Worm (Caenorhabditis elegans): ENCODE measurements around the gene twk-14.

twk-14 gene

DNA sequence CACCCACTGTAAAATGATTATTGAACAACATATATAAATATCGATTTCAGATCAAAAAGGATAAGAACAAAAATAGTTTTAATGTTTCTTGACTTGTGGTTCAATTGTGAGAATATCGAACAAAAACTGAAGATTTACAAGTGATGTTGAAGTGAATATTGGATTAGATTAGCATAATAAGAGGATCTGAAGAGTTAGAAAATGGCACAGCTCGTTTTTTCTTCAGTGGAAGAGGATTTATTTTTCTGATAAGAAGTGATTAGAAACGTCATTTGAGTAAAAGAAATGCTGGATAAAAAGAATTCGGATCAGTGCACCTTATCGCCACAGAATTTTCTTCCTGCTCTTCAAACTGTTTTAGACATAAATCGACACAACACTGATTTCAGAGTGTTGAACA lies at the start of gene twk-14:
Gene twk-14 (minus strand): TSS at position 8 of the 400 bp plus-strand sequence.
- no peak for TF ChIP-seq ceh-40 (GFP tag; IDR thresholded peaks at IDR 0.05)
- TF ChIP-seq repo-1 (tag; optimal IDR thresholded peaks at IDR 0.05), result no peak
- TF ChIP-seq cebp-1 (GFP tag; IDR thresholded peaks at IDR 0.05), result no peak
- TF ChIP-seq cebp-1 (tag; optimal IDR thresholded peaks at IDR 0.05), result no peak
- no peak for TF ChIP-seq madf-6 (GFP tag; IDR thresholded peaks at IDR 0.05)
- no peak for TF ChIP-seq nhr-80 (tag; optimal IDR thresholded peaks at IDR 0.05)
- no peak for TF ChIP-seq F33H1.4 (GFP tag; IDR thresholded peaks at IDR 0.05)
- TF ChIP-seq attf-5 (GFP tag; optimal IDR thresholded peaks at IDR 0.05), result no peak
- TF ChIP-seq hmg-1.2 (GFP tag; IDR thresholded peaks at IDR 0.05), result no peak

- TF ChIP-seq ets-4 (GFP tag; optimal IDR thresholded peaks at IDR 0.05), result no peak
- no peak for TF ChIP-seq snpc-3.4 (tag; optimal IDR thresholded peaks at IDR 0.05)
- TF ChIP-seq B0336.3 (GFP tag; IDR thresholded peaks at IDR 0.05), result no peak
- TF ChIP-seq F57A8.1 (GFP tag; optimal IDR thresholded peaks at IDR 0.05), result no peak
- no peak for TF ChIP-seq akir-1 (GFP tag; optimal IDR thresholded peaks at IDR 0.05)
- no peak for TF ChIP-seq nhr-90 (tag; optimal IDR thresholded peaks at IDR 0.05)
- TF ChIP-seq ztf-18 (tag; optimal IDR thresholded peaks at IDR 0.05), result no peak
- TF ChIP-seq lsl-1 (GFP tag; optimal IDR thresholded peaks at IDR 0.05), result no peak
- no peak for TF ChIP-seq efl-1 (GFP tag; optimal IDR thresholded peaks at IDR 0.05)
- no peak for TF ChIP-seq ztf-26 (tag; optimal IDR thresholded peaks at IDR 0.05)
- no peak for TF ChIP-seq cebp-2 (GFP tag; IDR thresholded peaks at IDR 0.05)
- no peak for TF ChIP-seq tbp1 (GFP tag; optimal IDR thresholded peaks at IDR 0.05)
- no peak for TF ChIP-seq him-1 (tag; optimal IDR thresholded peaks at IDR 0.05)
- no peak for TF ChIP-seq ztf-25 (GFP tag; IDR thresholded peaks at IDR 0.05)
- no peak for TF ChIP-seq bed-2 (GFP tag; IDR thresholded peaks at IDR 0.05)
- no peak for TF ChIP-seq nhr-179 (tag; optimal IDR thresholded peaks at IDR 0.05)
- TF ChIP-seq hmg-20 (GFP tag; IDR thresholded peaks at IDR 0.05), result no peak
- no peak for TF ChIP-seq F10E7.11 (tag; optimal IDR thresholded peaks at IDR 0.05)
- TF ChIP-seq fkh-3 (tag; optimal IDR thresholded peaks at IDR 0.05), result no peak
Observed at ce11 chrV:12443754-12444153, 48.2 kb upstream of the twk-14 start, which contains the start of gene pals-39. pals-39 (minus strand) TSS chrV:12443854.

- TF ChIP-seq egl-44 (GFP tag; IDR thresholded peaks at IDR 0.05) (no peak), Y79H2A.3 (GFP tag; conservative IDR thresholded peaks at IDR 0.05) (no peak), hlh-26 (GFP tag; conservative IDR thresholded peaks at IDR 0.05) (no peak), F22D6.2 (tag; optimal IDR thresholded peaks at IDR 0.05) (no peak), snpc-4 (GFP tag; optimal IDR thresholded peaks at IDR 0.05) (no peak), snpc-4 (tag; optimal IDR thresholded peaks at IDR 0.05) (no peak), F23B12.7 (tag; optimal IDR thresholded peaks at IDR 0.05; ENCODE audit: insufficient read depth) (no peak), tlf-1 (GFP tag; optimal IDR thresholded peaks at IDR 0.05) (no peak), ztf-6 (GFP tag; IDR thresholded peaks at IDR 0.05) (no peak), madf-10 (tag; optimal IDR thresholded peaks at IDR 0.05) (no peak), hmg-20 (GFP tag; IDR thresholded peaks at IDR 0.05) (no peak), bed-2 (GFP tag; IDR thresholded peaks at IDR 0.05) (no peak), ceh-91 (GFP tag; IDR thresholded peaks at IDR 0.05) (no peak), snpc-1.3 (tag; optimal IDR thresholded peaks at IDR 0.05; ENCODE audit: insufficient read depth) (no peak), F57C9.4 (tag; optimal IDR thresholded peaks at IDR 0.05) (no peak), C06A6.2 (GFP tag; conservative IDR thresholded peaks at IDR 0.05) (no peak), ztf-22 (GFP tag; optimal IDR thresholded peaks at IDR 0.05) (no peak), attf-6 (GFP tag; IDR thresholded peaks at IDR 0.05) (no peak), atf-7 (tag; optimal IDR thresholded peaks at IDR 0.05) (no peak), let-526 (GFP tag; IDR thresholded peaks at IDR 0.05) (no peak)
Observed at ce11 chrV:12441420-12441819, 45.9 kb upstream of the twk-14 start, which contains the start of gene pals-37. pals-37 (minus strand) TSS chrV:12441520.

Data from whole organism, young adult.